Worm (Caenorhabditis elegans): ENCODE measurements around the gene T03F6.6.

DNA sequence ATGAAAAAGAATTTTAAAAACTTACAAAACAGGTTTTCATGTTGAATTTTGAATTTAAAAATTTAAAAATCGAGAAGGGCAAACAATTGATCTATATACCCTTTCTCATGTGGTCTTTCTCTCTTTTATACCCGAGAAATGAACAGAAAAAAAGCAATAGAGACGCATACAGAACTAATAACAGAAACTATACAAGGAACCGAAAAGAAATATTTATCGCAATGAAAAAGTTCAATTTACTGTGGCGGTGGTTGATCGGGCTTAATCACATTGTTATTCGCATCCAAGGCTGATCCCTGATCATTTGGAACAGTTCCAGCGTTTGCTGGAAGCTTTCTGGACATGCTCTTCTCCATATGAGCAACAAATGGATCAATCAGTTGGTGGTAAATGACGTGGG lies 1.9 kb downstream of the T03F6.6 start, which contains the start of gene T03F6.10:
- TF ChIP-seq ztf-23 (GFP tag; IDR thresholded peaks at IDR 0.05) (no peak), ref-1 (GFP tag; conservative IDR thresholded peaks at IDR 0.05) (no peak), med-1 (GFP tag; optimal IDR thresholded peaks at IDR 0.05; ENCODE audit: insufficient read depth) (no peak), cog-1 (tag; optimal IDR thresholded peaks at IDR 0.05) (no peak), klf-2 (GFP tag; conservative IDR thresholded peaks at IDR 0.05) (no peak), flt-1 (GFP tag; IDR thresholded peaks at IDR 0.05) (no peak), ztf-29 (GFP tag; IDR thresholded peaks at IDR 0.05) (no peak), tab-1 (GFP tag; IDR thresholded peaks at IDR 0.05) (no peak)

Measured in whole organism, midembryonic.